Fruit fly (Drosophila melanogaster) whole organism, embryonic: ENCODE results near the gene CG4338.

Source experiments
- Adf1 ChIP-seq: fragments of 200-800 bp; sonication (Bioruptor generic); IDR thresholded peaks from 2 replicates; pipeline ENCODE4 v1.3.6; 2022; ENCODE audit warnings: missing biosample characterization, missing genetic modification characterization
- CG10565 ChIP-seq: fragments of 200-800 bp; sonication (Bioruptor generic); optimal IDR thresholded peaks from 3 replicates; lab custom pipeline; 2016; ENCODE audit warnings: missing biosample characterization, mild to moderate bottlenecking, missing genetic modification characterization
- CG10959 ChIP-seq: fragments of 200-800 bp; sonication (Bioruptor generic); IDR thresholded peaks from 2 replicates; pipeline ENCODE4 v1.3.6; 2022; ENCODE audit warnings: missing biosample characterization, missing genetic modification characterization
- CG12155 ChIP-seq: fragments of 200-800 bp; sonication (Bioruptor generic); optimal IDR thresholded peaks from 3 replicates; lab custom pipeline; 2016; ENCODE audit warnings: missing biosample characterization, missing genetic modification characterization
- CG12299 ChIP-seq: fragments of 200-800 bp; sonication (Bioruptor generic); optimal IDR thresholded peaks from 2 replicates; lab custom pipeline; 2018; ENCODE audit warnings: missing biosample characterization, mild to moderate bottlenecking, missing genetic modification characterization
- CG12769 ChIP-seq: fragments of 200-800 bp; sonication (Bioruptor generic); optimal IDR thresholded peaks from 2 replicates; lab custom pipeline; 2019; ENCODE audit warnings: missing biosample characterization, mild to moderate bottlenecking, missing genetic modification characterization, moderate library complexity
- CG15601 ChIP-seq: fragments of 200-800 bp; sonication (Bioruptor generic); optimal IDR thresholded peaks from 3 replicates; lab custom pipeline; 2019; ENCODE audit warnings: missing biosample characterization, mild to moderate bottlenecking, missing genetic modification characterization, moderate library complexity
- CG1603 ChIP-seq: fragments of 200-800 bp; sonication (Bioruptor generic); optimal IDR thresholded peaks from 2 replicates; lab custom pipeline; 2019; ENCODE audit warnings: missing biosample characterization, mild to moderate bottlenecking, missing genetic modification characterization, moderate library complexity
- CG17328 ChIP-seq: fragments of 200-800 bp; sonication (Bioruptor generic); IDR thresholded peaks from 2 replicates; pipeline ENCODE4 v1.3.6; 2022; ENCODE audit warnings: missing biosample characterization, missing genetic modification characterization
- CG17359 ChIP-seq: fragments of 200-800 bp; sonication (Bioruptor generic); optimal IDR thresholded peaks from 3 replicates; lab custom pipeline; 2018; ENCODE audit warnings: missing biosample characterization, mild to moderate bottlenecking, missing genetic modification characterization, moderate library complexity
- CG17912 ChIP-seq: fragments of 200-800 bp; sonication (Bioruptor generic); optimal IDR thresholded peaks from 2 replicates; lab custom pipeline; 2018; ENCODE audit warnings: missing biosample characterization, mild to moderate bottlenecking, missing genetic modification characterization
- CG1832 ChIP-seq: fragments of 200-800 bp; sonication (Bioruptor generic); optimal IDR thresholded peaks from 2 replicates; lab custom pipeline; 2017; ENCODE audit warnings: missing biosample characterization, mild to moderate bottlenecking, missing genetic modification characterization, inconsistent platforms
- CG2120 ChIP-seq: fragments of 200-800 bp; sonication (Bioruptor generic); optimal IDR thresholded peaks from 3 replicates; lab custom pipeline; 2016; ENCODE audit warnings: missing biosample characterization, missing genetic modification characterization
- CG2889 ChIP-seq: fragments of 200-800 bp; sonication (Bioruptor generic); IDR thresholded peaks from 3 replicates; pipeline ENCODE4 v1.3.6; 2022; ENCODE audit warnings: missing biosample characterization, missing genetic modification characterization
- CG31365 ChIP-seq: fragments of 200-800 bp; sonication (Bioruptor generic); optimal IDR thresholded peaks from 2 replicates; lab custom pipeline; 2018; ENCODE audit warnings: missing biosample characterization, mild to moderate bottlenecking, missing genetic modification characterization
- CG32532 ChIP-seq: fragments of 200-800 bp; sonication (Bioruptor generic); IDR thresholded peaks from 2 replicates; pipeline ENCODE4 v1.3.6; 2022; ENCODE audit warnings: missing biosample characterization, missing genetic modification characterization
- CG32767 ChIP-seq: fragments of 200-800 bp; sonication (Bioruptor generic); IDR thresholded peaks from 2 replicates; pipeline ENCODE4 v1.3.6; 2022; ENCODE audit warnings: missing biosample characterization, missing genetic modification characterization
- CG4820 ChIP-seq: fragments of 200-800 bp; sonication (Bioruptor generic); optimal IDR thresholded peaks from 3 replicates; lab custom pipeline; 2016; ENCODE audit warnings: missing biosample characterization, missing genetic modification characterization
- CG6854 ChIP-seq: fragments of 200-800 bp; sonication (Bioruptor generic); optimal IDR thresholded peaks from 3 replicates; lab custom pipeline; 2017; ENCODE audit warnings: missing biosample characterization, mild to moderate bottlenecking, missing genetic modification characterization
- CG7963 ChIP-seq: fragments of 200-800 bp; sonication (Bioruptor generic); IDR thresholded peaks from 3 replicates; pipeline ENCODE4 v1.3.6; 2022; ENCODE audit warnings: missing biosample characterization, missing genetic modification characterization; ENCODE audit not compliant: partially characterized antibody
- CG9727 ChIP-seq: fragments of 200-800 bp; sonication (Bioruptor generic); optimal IDR thresholded peaks from 3 replicates; lab custom pipeline; 2017; ENCODE audit warnings: missing biosample characterization, mild to moderate bottlenecking, missing genetic modification characterization
- CG9876 ChIP-seq: fragments of 200-800 bp; sonication (Bioruptor generic); optimal IDR thresholded peaks from 2 replicates; lab custom pipeline; 2016; ENCODE audit warnings: missing biosample characterization, missing genetic modification characterization
- Camta ChIP-seq: fragments of 200-800 bp; sonication (Bioruptor generic); optimal IDR thresholded peaks from 2 replicates; lab custom pipeline; 2016; ENCODE audit warnings: missing biosample characterization, missing genetic modification characterization
- Fer3 ChIP-seq: fragments of 200-800 bp; sonication (Bioruptor generic); optimal IDR thresholded peaks from 2 replicates; lab custom pipeline; 2018; ENCODE audit warnings: missing biosample characterization, mild to moderate bottlenecking, missing genetic modification characterization, moderate library complexity
- HHEX ChIP-seq: fragments of 200-800 bp; sonication (Bioruptor generic); optimal IDR thresholded peaks from 3 replicates; lab custom pipeline; 2017; ENCODE audit warnings: missing biosample characterization, mild to moderate bottlenecking, missing genetic modification characterization, missing genetic modification reagents
- HmgD ChIP-seq: fragments of 200-800 bp; sonication (Bioruptor generic); optimal IDR thresholded peaks from 3 replicates; lab custom pipeline; 2016; ENCODE audit warnings: missing biosample characterization, missing genetic modification characterization
- Hr3 ChIP-seq: fragments of 200-800 bp; sonication (Bioruptor generic); optimal IDR thresholded peaks from 3 replicates; lab custom pipeline; 2016; ENCODE audit warnings: missing biosample characterization, missing genetic modification characterization
- Hsf ChIP-seq: fragments of 200-800 bp; sonication (Bioruptor generic); optimal IDR thresholded peaks from 3 replicates; lab custom pipeline; 2016; ENCODE audit warnings: missing biosample characterization, missing genetic modification characterization
- NfI ChIP-seq: fragments of 200-800 bp; sonication (Bioruptor generic); optimal IDR thresholded peaks from 3 replicates; lab custom pipeline; 2018; ENCODE audit warnings: missing biosample characterization, mild to moderate bottlenecking, missing genetic modification characterization, moderate library complexity
- Trl ChIP-seq, 3 experiments: fragments of >200 bp in 2 of 3; fragments of 200-800 bp in 1 of 3; sonication (Bioruptor generic) in 1 of 3; optimal IDR thresholded peaks; 2 replicates in 1 of 3; 3 replicates in 2 of 3; lab custom pipeline; 2016 to 2017; ENCODE audit warnings: missing biosample characterization in 1 of 3, missing genetic modification characterization in 1 of 3
- Xrp1 ChIP-seq: fragments of 200-800 bp; sonication (Bioruptor generic); IDR thresholded peaks from 2 replicates; pipeline ENCODE4 v1.3.6; 2022; ENCODE audit warnings: missing biosample characterization, missing genetic modification characterization
- amos ChIP-seq: fragments of 200-800 bp; sonication (Bioruptor generic); IDR thresholded peaks from 2 replicates; pipeline ENCODE4 v1.3.6; 2022; ENCODE audit warnings: missing biosample characterization, missing genetic modification characterization; ENCODE audit not compliant: partially characterized antibody
- ara ChIP-seq: fragments of 200-800 bp; sonication (Bioruptor generic); IDR thresholded peaks from 2 replicates; pipeline ENCODE4 v1.3.6; 2022; ENCODE audit warnings: missing biosample characterization, missing genetic modification characterization
- bcd ChIP-seq: fragments of 200-800 bp; sonication (Bioruptor generic); optimal IDR thresholded peaks from 2 replicates; lab custom pipeline; 2017; ENCODE audit warnings: missing biosample characterization, mild to moderate bottlenecking, missing genetic modification characterization
- exex ChIP-seq: fragments of 200-800 bp; sonication (Bioruptor generic); optimal IDR thresholded peaks from 4 replicates; lab custom pipeline; 2018; ENCODE audit warnings: missing biosample characterization, mild to moderate bottlenecking, missing genetic modification characterization, moderate library complexity
- gcm ChIP-seq: fragments of 200-800 bp; sonication (Bioruptor generic); optimal IDR thresholded peaks from 2 replicates; lab custom pipeline; 2019; ENCODE audit warnings: missing biosample characterization, mild to moderate bottlenecking, missing genetic modification characterization, moderate library complexity
- gsb-n ChIP-seq: fragments of 200-800 bp; sonication (Bioruptor generic); optimal IDR thresholded peaks from 3 replicates; lab custom pipeline; 2018; ENCODE audit warnings: missing biosample characterization, mild to moderate bottlenecking, missing genetic modification characterization
- hkb ChIP-seq, 2 experiments: fragments of 200-800 bp in 1 of 2; fragments of >200 bp in 1 of 2; sonication (Bioruptor generic) in 1 of 2; IDR thresholded peaks in 1 of 2; optimal IDR thresholded peaks in 1 of 2; 2 replicates each; pipeline versions ENCODE4 v1.3.6 to Lab custom; 2017 to 2022; ENCODE audit warnings: missing biosample characterization in 1 of 2, missing genetic modification characterization in 1 of 2
- klu ChIP-seq: fragments of 200-800 bp; sonication (Bioruptor generic); IDR thresholded peaks from 2 replicates; pipeline ENCODE4 v1.3.6; 2022; ENCODE audit warnings: missing biosample characterization, missing genetic modification characterization
- maf-S ChIP-seq: fragments of 200-800 bp; sonication (Bioruptor generic); optimal IDR thresholded peaks from 2 replicates; lab custom pipeline; 2016; ENCODE audit warnings: missing biosample characterization, missing genetic modification characterization
- onecut ChIP-seq: fragments of 200-800 bp; sonication (Bioruptor generic); IDR thresholded peaks from 2 replicates; pipeline ENCODE4 v1.3.6; 2022; ENCODE audit warnings: missing biosample characterization, missing genetic modification characterization
- pum ChIP-seq: fragments of 200-800 bp; sonication (Bioruptor generic); optimal IDR thresholded peaks from 2 replicates; lab custom pipeline; 2016; ENCODE audit warnings: missing biosample characterization, missing genetic modification characterization
- sd ChIP-seq: fragments of 200-800 bp; sonication (Bioruptor generic); optimal IDR thresholded peaks from 3 replicates; lab custom pipeline; 2018; ENCODE audit warnings: missing biosample characterization, mild to moderate bottlenecking, missing genetic modification characterization, moderate library complexity
- slp2 ChIP-seq: fragments of 200-800 bp; sonication (Bioruptor generic); optimal IDR thresholded peaks from 2 replicates; lab custom pipeline; 2016; ENCODE audit warnings: missing biosample characterization, missing genetic modification characterization
- sna ChIP-seq: fragments of 200-800 bp; sonication (Bioruptor generic); IDR thresholded peaks from 2 replicates; pipeline ENCODE4 v1.3.6; 2022; ENCODE audit warnings: missing biosample characterization, missing genetic modification characterization; ENCODE audit not compliant: partially characterized antibody
- tgo ChIP-seq: fragments of 200-800 bp; sonication (Bioruptor generic); IDR thresholded peaks from 3 replicates; pipeline ENCODE4 v1.3.6; 2022; ENCODE audit warnings: missing biosample characterization, missing genetic modification characterization
- twi ChIP-seq: fragments of 200-800 bp; optimal IDR thresholded peaks from 2 replicates; lab custom pipeline; 2019; ENCODE audit warnings: missing biosample characterization, mild to moderate bottlenecking, missing genetic modification characterization, moderate library complexity
- usp ChIP-seq: fragments of >200 bp; optimal IDR thresholded peaks from 2 replicates; lab custom pipeline; 2017; ENCODE audit warnings: missing biosample characterization, missing genetic modification characterization
- zen ChIP-seq: fragments of 200-800 bp; sonication (Bioruptor generic); optimal IDR thresholded peaks from 3 replicates; lab custom pipeline; 2018; ENCODE audit warnings: missing biosample characterization, mild to moderate bottlenecking, missing genetic modification characterization, moderate library complexity

CG4338 gene

dm6 chr3R:15292241-15293004 lies 17.1 kb downstream of the CG4338 start (continued):
- no peak for TF ChIP-seq CG17359 (tag; lab: Kevin White, UChicago)
- TF ChIP-seq Hsf (GFP tag; lab: Kevin White, UChicago): no peak
- no peak for TF ChIP-seq amos (GFP tag; lab: Robert Waterston, UW)
- no peak for TF ChIP-seq Camta (GFP tag; lab: Kevin White, UChicago)
- no peak for TF ChIP-seq CG2889 (GFP tag; lab: Robert Waterston, UW)
- TF ChIP-seq maf-S (GFP tag; lab: Kevin White, UChicago): no peak
- no peak for TF ChIP-seq exex (tag; lab: Kevin White, UChicago)
- peak; percentile 33 for TF ChIP-seq pum (GFP tag; lab: Kevin White, UChicago)
- TF ChIP-seq CG9876 (GFP tag; lab: Kevin White, UChicago): peak; percentile 2
- no peak for TF ChIP-seq klu (GFP tag; lab: Robert Waterston, UW)
- TF ChIP-seq CG32767 (GFP tag; lab: Robert Waterston, UW): no peak
- TF ChIP-seq twi (tag; lab: Kevin White, UChicago): no peak
- TF ChIP-seq HHEX: no peak
- no peak for TF ChIP-seq zen
- no peak for TF ChIP-seq Hr3 (GFP tag; lab: Kevin White, UChicago)
- TF ChIP-seq hkb (optimal IDR thresholded peaks at IDR 0.05; lab: Kevin White, UChicago): no peak
- no peak for TF ChIP-seq hkb (GFP tag; IDR thresholded peaks at IDR 0.05; lab: Robert Waterston, UW)
- no peak for TF ChIP-seq gsb-n (tag; lab: Kevin White, UChicago)
- no peak for TF ChIP-seq CG12769 (tag; lab: Kevin White, UChicago)
- peak; percentile 42 for TF ChIP-seq onecut (GFP tag; lab: Robert Waterston, UW)
- TF ChIP-seq slp2: no peak
- TF ChIP-seq CG12155: peak; percentile 31
- TF ChIP-seq NfI (GFP tag; lab: Kevin White, UChicago): peak; percentile 27
- TF ChIP-seq ara (GFP tag; lab: Robert Waterston, UW): no peak
- TF ChIP-seq CG17912 (GFP tag; lab: Kevin White, UChicago): no peak
- TF ChIP-seq CG2120 (GFP tag; lab: Kevin White, UChicago): peak; percentile 61
- no peak for TF ChIP-seq CG6854 (GFP tag; lab: Kevin White, UChicago)
- no peak for TF ChIP-seq Trl (optimal IDR thresholded peaks at IDR 0.05; lab: Kevin White, UChicago)
- TF ChIP-seq Trl (GFP tag; optimal IDR thresholded peaks at IDR 0.05; lab: Kevin White, UChicago): no peak
- peak; percentile 2 for TF ChIP-seq gcm (GFP tag; lab: Kevin White, UChicago)
- TF ChIP-seq CG1832 (GFP tag; lab: Kevin White, UChicago): no peak
- TF ChIP-seq sd (tag; lab: Kevin White, UChicago): no peak
- no peak for TF ChIP-seq Xrp1 (GFP tag; lab: Robert Waterston, UW)
- no peak for TF ChIP-seq CG10959 (GFP tag; lab: Robert Waterston, UW)
- no peak for TF ChIP-seq sna (GFP tag; lab: Robert Waterston, UW)
- peak; percentile 25 for TF ChIP-seq Fer3
- no peak for TF ChIP-seq CG15601
- no peak for TF ChIP-seq HmgD
- TF ChIP-seq tgo (GFP tag; lab: Robert Waterston, UW): no peak
- no peak for TF ChIP-seq usp (GFP tag; lab: Kevin White, UChicago)
- TF ChIP-seq Adf1 (GFP tag; lab: Robert Waterston, UW): no peak
- peak; percentile 35 for TF ChIP-seq CG1603 (tag; lab: Kevin White, UChicago)
- no peak for TF ChIP-seq CG12299 (tag; lab: Kevin White, UChicago)
- TF ChIP-seq CG9727 (GFP tag; lab: Kevin White, UChicago): no peak
- peak; percentile 18 for TF ChIP-seq bcd (GFP tag; lab: Kevin White, UChicago)
- no peak for TF ChIP-seq CG4820 (GFP tag; lab: Kevin White, UChicago)
- TF ChIP-seq CG7963 (GFP tag; lab: Robert Waterston, UW): no peak
- TF ChIP-seq CG17328 (GFP tag; lab: Robert Waterston, UW): no peak
- no peak for TF ChIP-seq CG31365 (tag; lab: Kevin White, UChicago)
- no peak for TF ChIP-seq CG32532 (GFP tag; lab: Robert Waterston, UW)
- TF ChIP-seq CG10565 (GFP tag; lab: Kevin White, UChicago): no peak
